Worm (Caenorhabditis elegans) whole organism, dauer: ENCODE results near the gene lsm-3.

ENCODE experiments used
- unc-62 ChIP-seq: sonication (generic microtip); optimal IDR thresholded peaks from 2 replicates; lab custom pipeline; 2017; ENCODE audit warnings: missing biosample characterization, missing genetic modification reagents, missing genetic modification characterization

The lsm-3 gene

DNA sequence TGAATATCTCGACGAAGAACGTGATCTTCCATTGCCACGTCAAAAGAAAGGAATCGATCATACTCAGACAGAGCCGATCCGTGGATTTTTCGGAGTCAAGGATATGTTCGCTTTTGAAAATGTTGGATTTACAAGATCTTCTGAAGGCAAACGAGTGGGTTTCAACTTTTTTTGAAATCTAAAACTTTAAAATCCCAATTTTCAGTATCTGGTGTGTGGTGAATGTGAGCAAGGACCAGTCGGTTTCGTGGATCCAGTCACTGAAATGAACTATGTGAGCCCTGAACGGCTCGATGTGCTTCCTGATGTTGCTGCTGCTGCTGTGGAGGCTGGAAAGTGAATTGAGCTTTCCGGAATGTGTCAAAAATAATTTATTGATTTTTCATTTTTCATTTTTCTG is at the start of gene lsm-3:
Gene lsm-3, plus strand, starts transcription at position 301 of the 400 bp plus-strand sequence.
- no peak for TF ChIP-seq unc-62 (GFP tag; lab: Kevin White, UChicago)

DNA sequence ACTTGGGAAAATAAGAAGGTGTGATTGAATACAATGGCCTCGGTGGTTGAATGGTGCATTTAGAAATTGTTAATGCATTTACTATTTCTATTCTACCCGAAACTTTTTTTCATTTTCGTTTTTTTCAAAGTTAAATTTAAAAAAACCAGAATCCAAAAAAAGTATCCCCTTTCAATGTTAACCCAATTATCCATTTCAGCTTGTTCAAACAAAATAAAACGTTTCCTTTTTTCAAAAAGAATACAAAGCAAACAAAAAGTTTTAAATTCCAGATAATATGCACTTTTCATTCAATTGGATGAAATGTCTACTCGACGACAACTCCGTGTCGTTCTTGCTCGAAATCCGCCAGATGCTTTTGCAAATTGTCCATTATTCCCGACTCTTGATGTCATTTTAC is 44.4 kb upstream of the lsm-3 start, which contains the start of gene W02A2.5:
Gene W02A2.5, plus strand, starts transcription at position 301 of the 400 bp plus-strand sequence.
- TF ChIP-seq unc-62 (GFP tag; lab: Kevin White, UChicago), result no peak

DNA sequence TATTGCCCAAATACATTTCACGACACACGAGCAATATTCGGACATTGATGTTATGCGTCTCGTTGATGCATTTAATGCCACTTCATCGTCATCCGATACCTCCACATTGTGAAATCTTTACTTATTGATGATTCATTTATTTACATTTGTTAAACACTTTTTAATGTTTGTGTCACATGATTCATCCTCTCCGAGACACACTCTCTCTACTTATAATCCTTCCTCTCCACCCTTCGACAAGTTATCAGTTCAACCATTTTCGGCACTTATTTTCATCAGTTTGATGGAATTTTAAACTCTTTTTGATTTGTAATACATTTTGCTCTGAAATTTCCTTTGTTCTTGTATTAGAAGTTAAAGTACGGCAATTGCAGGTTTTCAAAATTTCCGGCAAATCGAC is 40.9 kb upstream of the lsm-3 start:
- no peak for TF ChIP-seq unc-62 (GFP tag; lab: Kevin White, UChicago)

DNA sequence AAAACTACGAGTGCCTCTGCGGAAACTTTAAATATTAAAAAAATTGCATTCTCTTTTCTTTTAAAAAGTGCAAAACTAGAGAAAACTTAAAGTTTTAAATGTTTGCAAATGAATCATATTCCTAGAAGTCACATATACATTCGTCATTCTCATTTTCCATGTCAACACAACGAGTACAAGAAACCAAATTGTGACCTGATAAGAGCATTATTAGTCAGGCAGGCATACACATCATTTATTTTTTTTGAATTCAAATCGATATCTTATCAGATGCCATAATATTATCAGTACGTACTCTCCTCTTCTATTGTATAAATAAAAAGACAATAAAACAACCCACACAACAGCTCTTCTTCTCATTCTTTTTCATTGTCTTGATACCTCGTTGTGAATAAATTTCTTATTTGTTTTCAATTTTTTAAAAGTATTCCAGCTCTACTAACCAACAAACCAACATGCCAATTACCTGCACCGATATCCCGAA is 39.7 kb upstream of the lsm-3 start, which contains the start of gene W02A2.9:
Gene W02A2.9, plus strand, starts transcription at position 434 of the 484 bp plus-strand sequence.
- TF ChIP-seq unc-62 (GFP tag; lab: Kevin White, UChicago), result no peak

DNA sequence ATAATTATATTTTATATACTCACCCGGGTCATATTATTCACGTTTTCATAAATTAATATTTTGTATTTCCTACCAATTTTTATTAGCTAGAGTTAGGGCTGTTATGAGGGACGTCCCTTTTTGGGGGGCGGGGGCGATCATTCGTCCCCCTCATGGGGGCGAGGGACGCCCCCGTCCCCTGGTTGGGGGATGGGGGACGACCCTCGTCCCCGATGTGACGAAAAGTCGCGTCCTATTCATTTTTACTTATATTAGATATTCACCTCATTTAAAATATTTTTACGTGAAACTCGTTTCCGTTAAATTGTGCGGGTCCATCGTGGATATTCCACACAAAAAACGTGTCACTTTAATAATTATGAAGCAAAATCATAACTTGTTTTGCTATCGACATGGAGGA is 38.4 kb upstream of the lsm-3 start, which contains the start of gene W02A2.12:
Gene W02A2.12, minus strand, starts transcription at position 240 of the 400 bp plus-strand sequence.
- no peak for TF ChIP-seq unc-62 (GFP tag; lab: Kevin White, UChicago)

DNA sequence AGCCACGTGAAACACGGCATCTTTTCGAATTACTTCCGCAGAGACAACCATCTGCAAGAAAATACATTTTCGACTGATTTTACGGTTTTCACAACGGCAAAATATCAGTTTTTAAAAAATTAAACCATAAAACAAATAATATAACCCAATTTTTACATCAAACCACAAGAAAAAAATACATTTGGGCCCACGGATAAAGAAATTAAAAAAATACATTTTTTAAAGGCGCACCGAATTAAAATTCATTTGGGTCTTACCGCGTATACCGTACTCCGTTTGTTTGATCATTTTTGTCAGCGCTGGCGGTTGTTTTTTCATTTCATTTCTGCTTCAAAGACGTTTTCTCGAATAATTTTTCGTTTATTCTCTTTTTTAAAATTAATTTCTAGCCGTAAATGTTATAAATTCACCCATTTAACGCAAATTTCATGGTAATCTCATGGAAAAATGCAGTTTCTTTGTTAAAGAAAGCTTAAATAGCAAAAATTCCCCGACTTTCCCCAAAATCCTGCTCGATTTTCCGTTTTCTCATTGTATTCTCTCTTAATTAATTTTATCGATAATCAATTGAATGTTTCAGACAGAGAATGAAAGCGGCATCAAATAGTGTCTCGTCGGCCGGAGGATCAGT is 33.7 kb upstream of the lsm-3 start, which contains the start of the genes rec-8 and mex-5:
Gene rec-8, minus strand, starts transcription at position 51 of the 631 bp plus-strand sequence.
Gene mex-5, plus strand, starts transcription at position 581 of the 631 bp plus-strand sequence.
- no peak for TF ChIP-seq unc-62 (GFP tag; lab: Kevin White, UChicago)

DNA sequence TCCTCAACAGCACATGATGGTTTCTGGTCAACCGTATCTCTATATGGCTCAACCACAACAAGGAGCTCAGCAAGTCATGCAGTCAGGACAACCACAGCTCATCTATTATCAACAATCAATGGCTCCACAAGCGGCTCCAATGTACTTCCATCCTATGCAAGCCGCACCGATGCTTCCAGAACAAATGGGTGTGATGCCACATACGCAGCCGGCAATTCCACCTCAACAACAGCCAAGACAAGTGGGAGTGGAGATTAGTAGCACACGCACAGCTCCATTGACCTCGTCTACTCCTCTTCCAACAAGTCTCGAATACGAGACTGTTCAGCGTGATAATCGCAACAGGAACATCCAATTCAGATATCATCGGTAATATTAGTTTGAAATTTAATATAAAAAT is 33.0 kb upstream of the lsm-3 start:
- no peak for TF ChIP-seq unc-62 (GFP tag; lab: Kevin White, UChicago)

DNA sequence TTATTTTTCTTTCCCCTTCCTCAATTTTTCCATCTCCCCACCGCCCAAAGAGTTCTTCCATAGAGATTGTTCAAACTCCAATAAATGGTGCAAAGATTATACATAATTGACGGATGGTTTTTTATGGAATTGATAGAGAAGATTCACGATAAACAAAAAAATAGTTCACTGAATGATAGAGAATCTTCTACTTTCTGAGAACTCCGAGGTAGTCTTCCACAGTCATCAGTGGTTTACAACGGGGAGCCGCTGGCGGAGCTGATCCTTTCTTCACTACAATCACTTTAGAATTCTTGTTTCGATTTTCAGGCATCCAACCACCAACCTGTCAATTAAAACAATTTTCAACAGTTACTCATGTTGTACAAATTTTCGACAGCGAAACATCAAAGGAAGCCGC is 31.0 kb upstream of the lsm-3 start:
- TF ChIP-seq unc-62 (GFP tag; lab: Kevin White, UChicago), result no peak

DNA sequence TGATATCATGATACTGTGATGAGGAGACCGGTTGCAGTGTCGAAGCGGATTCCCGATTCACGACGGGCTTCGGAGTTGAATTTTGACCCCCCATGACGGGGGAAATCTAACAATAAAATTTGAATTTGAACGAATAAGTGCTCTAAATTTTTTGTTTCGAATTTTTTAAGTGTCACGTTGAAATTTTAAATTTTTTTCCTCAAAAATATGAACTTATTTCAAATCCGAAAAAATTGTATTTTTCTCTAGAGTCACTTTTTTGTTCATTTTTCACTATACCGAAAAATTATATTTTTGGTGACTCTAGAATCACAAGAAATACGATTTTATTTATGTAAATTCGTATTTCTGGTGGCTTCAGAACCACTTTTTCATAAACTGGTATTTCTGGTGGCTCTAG is 28.5 kb upstream of the lsm-3 start, which contains the start of gene W02A2.8:
Gene W02A2.8, minus strand, starts transcription at position 101 of the 400 bp plus-strand sequence.
- TF ChIP-seq unc-62 (GFP tag; lab: Kevin White, UChicago), result no peak

DNA sequence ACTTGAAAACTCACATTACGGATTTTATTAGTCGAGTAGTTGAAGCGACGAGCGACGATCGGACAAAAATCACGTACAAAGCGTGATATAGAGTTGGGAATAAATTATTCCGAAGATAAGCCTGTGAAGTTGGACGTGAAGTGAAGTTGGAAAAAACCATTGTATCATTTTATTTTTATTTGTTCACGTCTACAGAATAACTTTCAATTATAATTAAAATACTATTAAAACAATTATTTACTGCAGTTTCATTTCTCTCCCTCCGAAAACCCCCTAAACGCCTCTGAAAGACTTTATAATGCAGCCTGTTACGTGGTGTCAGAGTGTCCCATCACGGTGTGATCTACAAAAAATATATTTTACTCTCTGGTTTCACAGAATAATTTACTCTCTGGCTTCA is 26.9 kb upstream of the lsm-3 start, which contains the start of gene Y62E10A.3:
Gene Y62E10A.3, minus strand, starts transcription at position 101 of the 400 bp plus-strand sequence.
- TF ChIP-seq unc-62 (GFP tag; lab: Kevin White, UChicago), result no peak

DNA sequence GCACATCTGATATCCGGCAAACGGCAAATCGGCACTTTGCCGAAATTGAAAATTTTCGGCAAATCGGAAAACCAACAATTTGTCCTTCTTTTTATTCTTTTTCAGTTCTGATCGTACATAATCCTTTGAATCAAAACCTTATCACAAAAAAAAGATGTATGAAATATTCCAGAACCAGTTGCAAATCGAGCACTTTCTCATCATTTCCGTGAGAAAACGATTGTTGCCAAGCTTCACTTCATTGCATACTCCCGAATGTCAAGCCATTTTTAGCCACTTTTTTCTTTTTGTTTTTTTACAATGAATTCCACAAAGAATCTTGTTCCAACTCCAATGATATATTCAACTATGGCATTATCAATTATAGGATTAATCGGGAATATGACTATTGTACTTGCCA is 22.1 kb upstream of the lsm-3 start, which contains the start of gene srsx-25:
Gene srsx-25, plus strand, starts transcription at position 301 of the 400 bp plus-strand sequence.
- no peak for TF ChIP-seq unc-62 (GFP tag; lab: Kevin White, UChicago)

DNA sequence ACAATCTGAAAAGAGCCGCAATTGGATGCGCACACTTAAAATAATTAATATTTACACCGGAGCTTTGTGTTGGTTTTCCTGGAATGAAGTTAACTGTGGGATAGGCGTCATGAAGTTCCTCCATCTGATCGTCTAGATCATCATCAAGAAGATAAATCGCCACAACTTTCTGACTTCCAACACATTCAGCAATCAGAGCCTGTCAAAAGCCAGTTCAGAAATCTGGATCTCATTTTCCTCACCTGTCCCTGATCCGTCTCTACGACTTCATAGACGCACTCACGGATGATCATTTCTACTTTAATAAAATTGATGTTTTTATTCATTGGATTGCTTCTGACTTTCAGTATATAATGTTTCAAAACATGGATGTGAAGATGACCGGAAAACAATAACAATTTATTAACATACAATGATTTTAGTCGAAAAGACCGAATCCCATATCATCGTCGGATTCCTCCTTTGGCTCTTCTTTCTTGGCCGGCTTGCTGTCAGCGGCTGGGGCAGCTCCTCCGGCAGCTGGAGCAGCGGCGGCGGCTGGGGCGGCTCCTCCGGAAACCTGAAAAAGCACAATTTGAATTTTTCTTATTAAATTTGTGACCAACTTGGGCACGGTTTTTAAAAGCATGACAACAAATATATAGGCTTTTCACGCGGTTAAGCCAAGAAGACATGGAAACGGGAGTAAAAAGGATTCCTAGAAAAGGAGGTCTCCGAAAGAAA is 17.7 kb upstream of the lsm-3 start, which contains the start of gene agt-1:
Gene agt-1, minus strand, starts transcription at position 293 of the 723 bp plus-strand sequence.
- TF ChIP-seq unc-62 (GFP tag; lab: Kevin White, UChicago), result no peak

DNA sequence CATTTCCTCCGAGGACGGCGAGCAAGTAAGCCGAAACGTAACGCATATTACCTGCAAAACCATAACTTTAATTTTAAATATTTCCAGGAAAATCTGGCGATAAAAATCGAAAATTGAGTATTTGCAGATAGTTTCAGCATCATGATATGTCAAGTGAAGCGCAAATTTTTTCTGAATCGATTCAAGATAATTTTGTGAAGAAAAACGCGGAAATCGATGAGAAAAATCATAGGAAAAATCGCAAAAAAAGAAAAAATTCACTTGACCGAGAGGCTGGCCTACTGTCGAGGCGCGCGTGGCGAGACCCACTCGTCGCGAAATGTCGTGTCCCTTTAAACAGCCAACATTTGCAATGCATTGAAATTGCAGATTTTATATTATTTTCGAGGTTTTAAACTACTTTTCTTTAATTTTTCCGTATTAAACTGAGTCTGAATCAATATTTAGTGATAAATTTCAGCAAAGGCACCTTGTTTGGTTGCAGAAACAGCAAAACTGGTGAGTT is 16.7 kb upstream of the lsm-3 start, which contains the start of the genes rla-2, popl-7 and Y62E10A.24:
Gene rla-2, minus strand, starts transcription at position 51 of the 505 bp plus-strand sequence.
Gene popl-7, plus strand, starts transcription at position 455 of the 505 bp plus-strand sequence.
Gene Y62E10A.24, plus strand, starts transcription at position 476 of the 505 bp plus-strand sequence.
- TF ChIP-seq unc-62 (GFP tag; lab: Kevin White, UChicago), result no peak

DNA sequence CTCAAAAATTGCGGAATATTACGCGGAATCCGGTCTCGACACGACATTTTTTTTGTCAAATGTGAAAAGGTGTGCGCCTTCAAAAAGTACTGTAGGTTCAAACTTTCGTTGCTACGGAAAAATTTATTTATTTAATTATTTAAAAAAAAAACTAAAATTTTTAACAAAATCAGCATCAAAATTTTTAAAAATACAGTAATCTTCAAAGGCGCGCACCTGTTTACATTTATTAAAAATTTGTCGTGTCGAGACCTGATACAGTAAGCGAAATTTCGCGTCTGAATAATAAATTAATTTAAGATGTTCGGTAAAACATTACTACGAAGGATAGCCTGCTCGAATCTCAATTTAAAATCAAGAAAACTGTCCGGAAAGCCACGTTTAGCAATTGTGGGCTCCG is 15.3 kb upstream of the lsm-3 start, which contains the start of gene Y62E10A.6:
Gene Y62E10A.6, plus strand, starts transcription at position 301 of the 400 bp plus-strand sequence.
- no peak for TF ChIP-seq unc-62 (GFP tag; lab: Kevin White, UChicago)

DNA sequence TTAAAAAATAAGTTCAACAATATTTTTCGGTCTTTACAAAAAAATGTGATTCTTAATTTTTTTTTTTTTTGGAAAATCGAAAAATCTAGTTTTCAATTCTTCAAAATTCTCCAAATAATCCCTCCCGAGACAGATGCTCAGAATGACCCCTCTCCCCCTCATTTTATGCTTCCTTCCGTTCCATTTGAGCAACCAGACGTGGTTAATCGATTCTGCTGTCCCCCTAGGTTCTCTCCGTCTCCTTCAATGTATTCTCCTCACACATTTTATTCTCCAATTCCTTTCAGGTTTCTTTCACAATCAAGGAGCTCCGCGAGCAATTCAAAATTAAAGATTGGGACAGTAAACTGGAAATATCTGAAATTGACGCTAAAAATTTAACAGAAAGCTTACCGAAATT is 12.1 kb upstream of the lsm-3 start:
- no peak for TF ChIP-seq unc-62 (GFP tag; lab: Kevin White, UChicago)
